Worm (Caenorhabditis elegans) whole organism, late embryonic: ENCODE data around the gene ZK675.4.

Source experiments
- C08G9.2 ChIP-seq: sonication (generic microtip); optimal IDR thresholded peaks from 2 replicates; lab custom pipeline; 2016; ENCODE audit warnings: mild to moderate bottlenecking, missing genetic modification characterization, moderate library complexity, missing compliant biosample characterization
- F13H6.1 ChIP-seq: sonication (generic microtip); optimal IDR thresholded peaks from 2 replicates; lab custom pipeline; 2016; ENCODE audit warnings: missing genetic modification characterization, missing compliant biosample characterization
- ama-1 ChIP-seq: fragments of 150-350 bp; optimal IDR thresholded peaks from 2 replicates; lab custom pipeline; 2014
- ceh-14 ChIP-seq: sonication (generic microtip); optimal IDR thresholded peaks from 2 replicates; lab custom pipeline; 2016; ENCODE audit warnings: missing genotype, missing genetic modification characterization, missing compliant biosample characterization
- ceh-48 ChIP-seq: sonication (generic microtip); optimal IDR thresholded peaks from 2 replicates; lab custom pipeline; 2016; ENCODE audit warnings: missing genetic modification characterization, inconsistent platforms, missing compliant biosample characterization
- ceh-9 ChIP-seq: sonication (generic microtip); optimal IDR thresholded peaks from 2 replicates; lab custom pipeline; 2016; ENCODE audit warnings: mild to moderate bottlenecking, missing genetic modification characterization, inconsistent platforms, missing compliant biosample characterization
- che-1 ChIP-seq: sonication (generic microtip); optimal IDR thresholded peaks from 2 replicates; lab custom pipeline; 2016; ENCODE audit warnings: mild to moderate bottlenecking, missing genetic modification characterization, missing compliant biosample characterization
- fkh-10 ChIP-seq: fragments of 150-350 bp; optimal IDR thresholded peaks from 2 replicates; lab custom pipeline; 2014; ENCODE audit warnings: missing biosample characterization, missing genetic modification reagents, missing genetic modification characterization
- hlh-15 ChIP-seq: sonication (generic microtip); optimal IDR thresholded peaks from 2 replicates; lab custom pipeline; 2016; ENCODE audit warnings: missing genetic modification characterization, missing compliant biosample characterization
- nfya-1 ChIP-seq: sonication (generic microtip); optimal IDR thresholded peaks from 2 replicates; lab custom pipeline; 2017; ENCODE audit warnings: missing genetic modification characterization, mild to moderate bottlenecking, missing compliant biosample characterization, antibody characterized with exemption, moderate library complexity
- pqm-1 ChIP-seq: sonication (generic microtip); optimal IDR thresholded peaks from 2 replicates; lab custom pipeline; 2016; ENCODE audit warnings: missing genetic modification characterization, missing compliant biosample characterization
- rnt-1 ChIP-seq: sonication (generic microtip); optimal IDR thresholded peaks from 2 replicates; lab custom pipeline; 2016; ENCODE audit warnings: missing genetic modification characterization, missing compliant biosample characterization
- sox-4 ChIP-seq: sonication (generic microtip); optimal IDR thresholded peaks from 2 replicates; lab custom pipeline; 2017; ENCODE audit warnings: mild to moderate bottlenecking, missing genetic modification characterization, inconsistent platforms, missing compliant biosample characterization
- unc-86 ChIP-seq: sonication (generic microtip); optimal IDR thresholded peaks from 2 replicates; lab custom pipeline; 2016; ENCODE audit warnings: missing genetic modification characterization, missing compliant biosample characterization

DNA sequence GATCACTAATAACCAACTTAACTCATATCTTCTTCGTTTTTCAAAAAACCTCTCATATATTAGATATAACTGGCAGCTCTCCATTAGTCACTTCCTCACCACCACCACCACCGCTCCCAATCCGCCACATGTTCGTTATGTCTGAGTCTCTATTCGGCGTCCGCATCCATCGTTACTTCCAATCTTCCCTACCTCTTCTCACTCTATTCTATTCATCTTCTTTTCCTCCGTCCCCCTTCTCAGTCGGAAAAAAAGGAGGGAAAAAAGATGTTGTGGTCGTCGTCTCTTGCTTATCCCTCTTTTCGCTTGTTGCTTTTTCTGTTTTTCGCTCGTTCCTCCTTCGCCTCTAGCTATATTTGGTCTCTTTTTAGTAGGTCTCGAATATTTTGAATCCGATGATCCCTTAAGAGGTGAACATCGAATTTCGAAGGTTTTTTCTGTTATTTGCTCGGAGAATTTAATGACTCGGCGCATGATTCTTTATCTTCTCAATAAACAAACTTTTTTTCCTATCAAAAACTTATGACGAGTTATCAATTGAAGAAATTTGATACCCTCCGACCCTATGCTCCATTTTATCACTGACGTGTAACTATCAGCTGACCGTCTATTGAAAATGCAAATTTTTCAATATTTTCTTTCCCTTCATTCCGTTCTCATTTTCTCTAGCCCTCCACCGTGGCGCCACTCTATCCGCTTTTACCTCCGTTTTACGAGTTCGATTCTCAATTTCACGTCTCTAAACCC lies 19.1 kb upstream of the ZK675.4 start:
- TF ChIP-seq ceh-14 (tag; lab: Kevin White, UChicago) (peak; percentile 1), rnt-1 (peak; percentile 17), unc-86 (no peak), che-1 (tag; lab: Kevin White, UChicago) (no peak), ceh-9 (no peak), ama-1 (lab: Kevin White, UChicago) (no peak), C08G9.2 (tag; lab: Kevin White, UChicago) (peak; percentile 23), hlh-15 (no peak), pqm-1 (no peak), nfya-1 (peak; percentile 21), sox-4 (no peak), F13H6.1 (tag; lab: Kevin White, UChicago) (no peak), fkh-10 (no peak), ceh-48 (tag; lab: Kevin White, UChicago) (no peak)
